Fruit fly (Drosophila melanogaster) whole organism, pupa: ENCODE measurements around the gene CG13875.

Experiments used
- CG10348 ChIP-seq: fragments of 200-800 bp; sonication (Bioruptor generic); IDR thresholded peaks from 2 replicates; pipeline ENCODE4 v1.3.6; 2022; ENCODE audit warnings: missing biosample characterization, missing genetic modification characterization
- CG12605 ChIP-seq: fragments of 200-800 bp; sonication (Bioruptor generic); IDR thresholded peaks from 2 replicates; pipeline ENCODE4 v1.3.6; 2022; ENCODE audit warnings: missing biosample characterization, missing genetic modification characterization
- CG13204 ChIP-seq: fragments of 200-800 bp; sonication (Bioruptor generic); optimal IDR thresholded peaks from 2 replicates; lab custom pipeline; 2018; ENCODE audit warnings: missing biosample characterization, mild to moderate bottlenecking, missing genetic modification characterization, moderate library complexity
- CG14655 ChIP-seq: fragments of 200-800 bp; sonication (Bioruptor generic); optimal IDR thresholded peaks from 3 replicates; lab custom pipeline; 2017; ENCODE audit warnings: mild to moderate bottlenecking, missing biosample characterization, missing genetic modification reagents, missing genetic modification characterization
- CG15710 ChIP-seq: fragments of 200-800 bp; sonication (Bioruptor generic); optimal IDR thresholded peaks from 2 replicates; lab custom pipeline; 2018; ENCODE audit warnings: missing biosample characterization, mild to moderate bottlenecking, missing genetic modification characterization, moderate library complexity
- CG17806 ChIP-seq: fragments of 200-800 bp; sonication (Bioruptor generic); optimal IDR thresholded peaks from 2 replicates; lab custom pipeline; 2018; ENCODE audit warnings: missing biosample characterization, mild to moderate bottlenecking, missing genetic modification characterization, moderate library complexity
- CG32121 ChIP-seq: fragments of 200-800 bp; sonication (Bioruptor generic); IDR thresholded peaks from 2 replicates; pipeline ENCODE4 v1.3.6; 2022; ENCODE audit warnings: missing biosample characterization, missing genetic modification characterization
- CG34367 ChIP-seq: fragments of 200-800 bp; sonication (Bioruptor generic); optimal IDR thresholded peaks from 2 replicates; lab custom pipeline; 2018; ENCODE audit warnings: missing biosample characterization, mild to moderate bottlenecking, missing genetic modification characterization
- CG4496 ChIP-seq: fragments of 200-800 bp; sonication (Bioruptor generic); IDR thresholded peaks from 3 replicates; pipeline ENCODE4 v1.3.6; 2022; ENCODE audit warnings: missing biosample characterization, missing genetic modification characterization
- CG8159 ChIP-seq: fragments of 200-800 bp; sonication (Bioruptor generic); optimal IDR thresholded peaks from 3 replicates; lab custom pipeline; 2018; ENCODE audit warnings: missing biosample characterization, mild to moderate bottlenecking, missing genetic modification characterization, moderate library complexity
- CG8301 ChIP-seq: fragments of 200-800 bp; sonication (Bioruptor generic); optimal IDR thresholded peaks from 2 replicates; lab custom pipeline; 2018; ENCODE audit warnings: missing biosample characterization, mild to moderate bottlenecking, missing genetic modification characterization
- CG9948 ChIP-seq: fragments of 200-800 bp; sonication (Bioruptor generic); optimal IDR thresholded peaks from 2 replicates; lab custom pipeline; 2018; ENCODE audit warnings: missing biosample characterization, mild to moderate bottlenecking, missing genetic modification characterization, moderate library complexity
- D1 ChIP-seq: fragments of 200-800 bp; sonication (Bioruptor generic); optimal IDR thresholded peaks from 2 replicates; lab custom pipeline; 2018; ENCODE audit warnings: missing biosample characterization, mild to moderate bottlenecking, missing genetic modification characterization, moderate library complexity
- EcR ChIP-seq: fragments of 200-800 bp; sonication (Bioruptor generic); optimal IDR thresholded peaks from 3 replicates; lab custom pipeline; 2019; ENCODE audit warnings: missing biosample characterization, missing genetic modification characterization, mild to moderate bottlenecking, moderate library complexity, missing genetic modification reagents
- Ets98B ChIP-seq: fragments of 200-800 bp; sonication (Bioruptor generic); IDR thresholded peaks from 2 replicates; pipeline ENCODE4 v1.3.6; 2022; ENCODE audit warnings: missing biosample characterization, missing genetic modification characterization
- Pif1A ChIP-seq: fragments of 200-800 bp; sonication (Bioruptor generic); optimal IDR thresholded peaks from 3 replicates; lab custom pipeline; 2016; ENCODE audit warnings: missing biosample characterization, missing genetic modification characterization
- Pif1B ChIP-seq: fragments of 200-800 bp; sonication (Bioruptor generic); optimal IDR thresholded peaks from 3 replicates; lab custom pipeline; 2016; ENCODE audit warnings: missing biosample characterization, missing genetic modification characterization
- Snoo ChIP-seq: fragments of 200-800 bp; sonication (Bioruptor generic); optimal IDR thresholded peaks from 3 replicates; lab custom pipeline; 2017; ENCODE audit warnings: missing biosample characterization, mild to moderate bottlenecking, missing genetic modification characterization, inconsistent platforms
- fd96Ca ChIP-seq: fragments of 200-800 bp; sonication (Bioruptor generic); IDR thresholded peaks from 3 replicates; pipeline ENCODE4 v1.3.6; 2022; ENCODE audit warnings: missing biosample characterization, missing genetic modification characterization
- gl ChIP-seq: fragments of 200-800 bp; sonication (Bioruptor generic); optimal IDR thresholded peaks from 2 replicates; lab custom pipeline; 2018; ENCODE audit warnings: missing biosample characterization, mild to moderate bottlenecking, missing genetic modification characterization
- rn ChIP-seq: fragments of 200-800 bp; sonication (Bioruptor generic); IDR thresholded peaks from 2 replicates; pipeline ENCODE4 v1.3.6; 2022; ENCODE audit warnings: missing biosample characterization, missing genetic modification characterization

CG13875 gene

dm6 chr3L:133383-133782 is 46.3 kb upstream of the CG13875 start:
- TF ChIP-seq CG8301 (tag; lab: Kevin White, UChicago) = no peak
- TF ChIP-seq CG32121 = peak; percentile 33
- no peak for TF ChIP-seq CG13204
- no peak for TF ChIP-seq CG14655 (GFP tag; lab: Kevin White, UChicago)
- TF ChIP-seq Pif1A = no peak
- no peak for TF ChIP-seq CG17806 (tag; lab: Kevin White, UChicago)
- TF ChIP-seq, all 21 proteins: peak for 1

- no peak for TF ChIP-seq D1 (tag; lab: Kevin White, UChicago)
- TF ChIP-seq EcR (GFP tag; lab: Kevin White, UChicago) = no peak
- no peak for TF ChIP-seq CG17806 (tag; lab: Kevin White, UChicago)
- TF ChIP-seq gl (tag; lab: Kevin White, UChicago) = no peak
- no peak for TF ChIP-seq CG10348
- TF ChIP-seq CG12605 (GFP tag; lab: Robert Waterston, UW) = no peak
- TF ChIP-seq CG8301 (tag; lab: Kevin White, UChicago) = no peak
- TF ChIP-seq CG32121 = no peak
- TF ChIP-seq rn (GFP tag; lab: Robert Waterston, UW) = no peak
- TF ChIP-seq Pif1B (GFP tag; lab: Kevin White, UChicago) = no peak
- no peak for TF ChIP-seq CG34367 (tag; lab: Kevin White, UChicago)
- no peak for TF ChIP-seq CG4496
- TF ChIP-seq CG15710 = no peak
- no peak for TF ChIP-seq fd96Ca (GFP tag; lab: Robert Waterston, UW)
- TF ChIP-seq CG8159 (tag; lab: Kevin White, UChicago) = no peak
- TF ChIP-seq Pif1A = no peak
- no peak for TF ChIP-seq CG9948 (tag; lab: Kevin White, UChicago)
- TF ChIP-seq CG13204 = no peak
- no peak for TF ChIP-seq Ets98B (GFP tag; lab: Robert Waterston, UW)
These were observed 45.9 kb upstream of the CG13875 start for dm6 chr3L:133806-134325.

- TF ChIP-seq EcR (GFP tag; lab: Kevin White, UChicago) = peak; percentile 89
- no peak for TF ChIP-seq Pif1B (GFP tag; lab: Kevin White, UChicago)
These were observed 44.9 kb upstream of the CG13875 start for dm6 chr3L:134868-135267.

dm6 chr3L:136591-137280 is 43.0 kb upstream of the CG13875 start:
- no peak for TF ChIP-seq CG14655 (GFP tag; lab: Kevin White, UChicago)
- no peak for TF ChIP-seq EcR (GFP tag; lab: Kevin White, UChicago)
- no peak for TF ChIP-seq rn (GFP tag; lab: Robert Waterston, UW)
- no peak for TF ChIP-seq CG9948 (tag; lab: Kevin White, UChicago)
- TF ChIP-seq Pif1B (GFP tag; lab: Kevin White, UChicago) = no peak
- TF ChIP-seq gl (tag; lab: Kevin White, UChicago) = no peak
- TF ChIP-seq D1 (tag; lab: Kevin White, UChicago) = no peak
- no peak for TF ChIP-seq Pif1A
- no peak for TF ChIP-seq CG32121
- TF ChIP-seq CG8159 (tag; lab: Kevin White, UChicago) = no peak
- no peak for TF ChIP-seq Ets98B (GFP tag; lab: Robert Waterston, UW)
- TF ChIP-seq CG13204 = no peak
- TF ChIP-seq Snoo (tag; lab: Kevin White, UChicago) = no peak
- no peak for TF ChIP-seq CG15710
- TF ChIP-seq CG34367 (tag; lab: Kevin White, UChicago) = no peak
- TF ChIP-seq CG17806 (tag; lab: Kevin White, UChicago) = no peak
- no peak for TF ChIP-seq CG4496

dm6 chr3L:137596-138169 is 42.0 kb upstream of the CG13875 start:
- no peak for TF ChIP-seq CG17806 (tag; lab: Kevin White, UChicago)
- TF ChIP-seq CG34367 (tag; lab: Kevin White, UChicago) = no peak
- no peak for TF ChIP-seq CG14655 (GFP tag; lab: Kevin White, UChicago)
- no peak for TF ChIP-seq CG8159 (tag; lab: Kevin White, UChicago)
- no peak for TF ChIP-seq fd96Ca (GFP tag; lab: Robert Waterston, UW)
- TF ChIP-seq CG10348 = no peak
- no peak for TF ChIP-seq rn (GFP tag; lab: Robert Waterston, UW)
- TF ChIP-seq Ets98B (GFP tag; lab: Robert Waterston, UW) = no peak
- TF ChIP-seq CG8301 (tag; lab: Kevin White, UChicago) = no peak
- TF ChIP-seq D1 (tag; lab: Kevin White, UChicago) = no peak
- TF ChIP-seq gl (tag; lab: Kevin White, UChicago) = no peak
- TF ChIP-seq CG13204 = no peak
- no peak for TF ChIP-seq EcR (GFP tag; lab: Kevin White, UChicago)
- no peak for TF ChIP-seq Snoo (tag; lab: Kevin White, UChicago)
- TF ChIP-seq CG15710 = no peak
- TF ChIP-seq CG32121 = no peak
- no peak for TF ChIP-seq Pif1B (GFP tag; lab: Kevin White, UChicago)
- TF ChIP-seq CG12605 (GFP tag; lab: Robert Waterston, UW) = no peak
